Fruit fly (Drosophila melanogaster) whole organism, prepupa: ENCODE results near the gene CG9426.

ENCODE experiments used
- Blimp-1 ChIP-seq: fragments of 200-800 bp; sonication (Bioruptor generic); optimal IDR thresholded peaks from 3 replicates; lab custom pipeline; 2017; ENCODE audit warnings: missing biosample characterization, missing genetic modification characterization, mild to moderate bottlenecking, moderate library complexity, missing genetic modification reagents
- CG31627 ChIP-seq: fragments of 200-800 bp; sonication (Bioruptor generic); optimal IDR thresholded peaks from 3 replicates; lab custom pipeline; 2016; ENCODE audit warnings: missing biosample characterization, missing genetic modification characterization
- CG6854 ChIP-seq: fragments of 200-800 bp; sonication (Bioruptor generic); optimal IDR thresholded peaks from 2 replicates; lab custom pipeline; 2017; ENCODE audit warnings: missing biosample characterization, mild to moderate bottlenecking, missing genetic modification characterization
- CG8632 ChIP-seq: fragments of 200-800 bp; sonication (Bioruptor generic); optimal IDR thresholded peaks from 3 replicates; lab custom pipeline; 2016; ENCODE audit warnings: missing biosample characterization, missing genetic modification characterization
- Eip93F ChIP-seq: fragments of 200-800 bp; sonication (Bioruptor generic); optimal IDR thresholded peaks from 2 replicates; lab custom pipeline; 2016; ENCODE audit warnings: missing biosample characterization, mild to moderate bottlenecking, missing genetic modification characterization
- Sox15 ChIP-seq: fragments of 200-800 bp; sonication (Bioruptor generic); optimal IDR thresholded peaks from 3 replicates; lab custom pipeline; 2016; ENCODE audit warnings: missing biosample characterization, missing genetic modification characterization
- esn ChIP-seq: fragments of 200-800 bp; sonication (Bioruptor generic); optimal IDR thresholded peaks from 2 replicates; lab custom pipeline; 2016; ENCODE audit warnings: missing biosample characterization, mild to moderate bottlenecking, missing genetic modification characterization, moderate library complexity
- fkh ChIP-seq: fragments of 200-800 bp; sonication (Bioruptor generic); optimal IDR thresholded peaks from 3 replicates; lab custom pipeline; 2017; ENCODE audit warnings: missing biosample characterization, mild to moderate bottlenecking, missing genetic modification characterization, moderate library complexity
- net ChIP-seq: fragments of 200-800 bp; sonication (Bioruptor generic); optimal IDR thresholded peaks from 3 replicates; lab custom pipeline; 2016; ENCODE audit warnings: missing biosample characterization, missing genetic modification characterization

DNA sequence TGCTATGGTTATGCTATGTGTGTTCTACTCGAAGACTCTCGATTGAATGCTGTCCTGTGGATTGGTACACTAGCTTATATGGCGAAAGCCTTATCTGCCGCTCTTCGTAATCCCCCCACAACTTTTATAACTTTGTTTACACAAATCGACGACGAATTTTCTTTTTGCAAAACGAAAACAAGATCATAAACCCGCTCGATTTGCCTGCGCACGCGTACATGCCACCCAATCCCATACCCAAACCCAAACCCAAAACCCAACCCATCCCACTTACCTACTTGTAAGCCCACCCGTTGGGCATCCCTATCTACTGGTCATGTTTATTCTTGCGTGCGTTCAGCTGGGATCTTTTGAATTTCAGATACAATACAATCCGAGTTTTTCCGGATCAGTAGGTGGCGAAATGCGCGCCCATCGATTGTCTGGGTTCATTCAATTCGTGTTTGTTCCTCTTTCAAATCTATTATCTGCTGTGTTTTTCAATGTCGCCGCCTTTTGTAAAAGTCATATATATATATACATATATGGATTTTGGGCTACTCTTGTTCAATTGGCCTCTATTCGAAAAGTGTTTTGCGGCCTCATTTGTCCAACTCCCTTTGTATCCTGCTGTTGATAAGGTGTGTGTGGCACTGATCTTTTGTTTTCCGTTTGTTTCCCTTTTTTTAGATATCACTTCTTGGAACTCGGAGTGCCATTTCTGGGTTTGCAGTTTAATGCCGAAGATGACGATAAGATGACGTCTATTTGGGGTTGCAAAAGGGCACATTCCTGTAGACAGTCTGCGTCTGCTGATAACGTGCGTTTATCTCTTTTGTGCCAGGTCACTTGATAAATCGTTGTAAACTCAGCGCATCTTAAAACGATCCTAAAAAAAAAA is 15.1 kb upstream of the CG9426 start, which contains the start of gene Mabi:
- TF ChIP-seq CG6854 (no peak), Eip93F (GFP tag; lab: Kevin White, UChicago) (no peak), Sox15 (GFP tag; lab: Kevin White, UChicago) (no peak), CG8632 (GFP tag; lab: Kevin White, UChicago) (no peak), Blimp-1 (GFP tag; lab: Kevin White, UChicago) (no peak), fkh (GFP tag; lab: Kevin White, UChicago) (no peak), net (no peak), esn (GFP tag; lab: Kevin White, UChicago) (no peak), CG31627 (GFP tag; lab: Kevin White, UChicago) (no peak)
